Fruit fly (Drosophila melanogaster) whole organism, embryonic: ENCODE results near the gene DnaJ-1.
A peak's percentile ranks its signal among the peaks of the same experiment; 100 is the strongest.

Experiments used
- Adf1 ChIP-seq: fragments of 200-800 bp; sonication (Bioruptor generic); IDR thresholded peaks from 2 replicates; pipeline ENCODE4 v1.3.6; 2022; ENCODE audit warnings: missing biosample characterization, missing genetic modification characterization
- Bdp1 ChIP-seq: fragments of 200-800 bp; sonication (Bioruptor generic); optimal IDR thresholded peaks from 3 replicates; lab custom pipeline; 2016; ENCODE audit warnings: missing biosample characterization, missing genetic modification characterization
- CG10147 ChIP-seq: fragments of 200-800 bp; sonication (Bioruptor generic); optimal IDR thresholded peaks from 2 replicates; lab custom pipeline; 2019; ENCODE audit warnings: missing biosample characterization, mild to moderate bottlenecking, missing genetic modification characterization, moderate library complexity
- CG10267 ChIP-seq: fragments of 200-800 bp; sonication (Bioruptor generic); optimal IDR thresholded peaks from 2 replicates; lab custom pipeline; 2018; ENCODE audit warnings: missing biosample characterization, mild to moderate bottlenecking, missing genetic modification characterization, moderate library complexity
- CG12071 ChIP-seq: fragments of 200-800 bp; sonication (Bioruptor generic); optimal IDR thresholded peaks from 3 replicates; lab custom pipeline; 2018; ENCODE audit warnings: missing biosample characterization, mild to moderate bottlenecking, missing genetic modification characterization
- CG13624 ChIP-seq: fragments of 200-800 bp; sonication (Bioruptor generic); optimal IDR thresholded peaks from 2 replicates; lab custom pipeline; 2016; ENCODE audit warnings: missing biosample characterization, missing genetic modification characterization
- CG14710 ChIP-seq: fragments of 200-800 bp; sonication (Bioruptor generic); optimal IDR thresholded peaks from 3 replicates; lab custom pipeline; 2019; ENCODE audit warnings: missing biosample characterization, mild to moderate bottlenecking, missing genetic modification characterization, moderate library complexity
- CG14860 ChIP-seq: fragments of 200-800 bp; sonication (Bioruptor generic); IDR thresholded peaks from 3 replicates; pipeline ENCODE4 v1.3.6; 2022; ENCODE audit warnings: missing biosample characterization, missing genetic modification characterization; ENCODE audit not compliant: partially characterized antibody
- CG17186 ChIP-seq: fragments of 200-800 bp; sonication (Bioruptor generic); optimal IDR thresholded peaks from 3 replicates; lab custom pipeline; 2017; ENCODE audit warnings: missing biosample characterization, missing genetic modification reagents, missing genetic modification characterization
- CG18262 ChIP-seq: fragments of 200-800 bp; optimal IDR thresholded peaks from 3 replicates; lab custom pipeline; 2019; ENCODE audit warnings: missing biosample characterization, mild to moderate bottlenecking, missing genetic modification characterization, moderate library complexity
- CG2199 ChIP-seq: fragments of 200-800 bp; sonication (Bioruptor generic); IDR thresholded peaks from 3 replicates; pipeline ENCODE4 v1.3.6; 2022; ENCODE audit warnings: missing biosample characterization, missing genetic modification characterization
- CG3281 ChIP-seq: fragments of 200-800 bp; sonication (Bioruptor generic); optimal IDR thresholded peaks from 3 replicates; lab custom pipeline; 2017; ENCODE audit warnings: missing biosample characterization, mild to moderate bottlenecking, missing genetic modification characterization
- CG4282 ChIP-seq: fragments of 200-800 bp; sonication (Bioruptor generic); optimal IDR thresholded peaks from 2 replicates; lab custom pipeline; 2016; ENCODE audit warnings: missing biosample characterization, missing genetic modification characterization
- CG43689 ChIP-seq: fragments of 200-800 bp; sonication (Bioruptor generic); IDR thresholded peaks from 2 replicates; pipeline ENCODE4 v1.3.6; 2022; ENCODE audit warnings: missing biosample characterization, missing genetic modification characterization
- CG5953 ChIP-seq: fragments of 200-800 bp; sonication (Bioruptor generic); IDR thresholded peaks from 2 replicates; pipeline ENCODE4 v1.3.6; 2022; ENCODE audit warnings: missing biosample characterization, missing genetic modification characterization
- CG6272 ChIP-seq: fragments of 200-800 bp; sonication (Bioruptor generic); IDR thresholded peaks from 2 replicates; pipeline ENCODE4 v1.3.6; 2022; ENCODE audit warnings: missing biosample characterization, missing genetic modification characterization
- CG8924 ChIP-seq: fragments of 200-800 bp; optimal IDR thresholded peaks from 3 replicates; lab custom pipeline; 2019; ENCODE audit warnings: missing biosample characterization, mild to moderate bottlenecking, missing genetic modification characterization, moderate library complexity
- CG9932 ChIP-seq: fragments of 200-800 bp; sonication (Bioruptor generic); IDR thresholded peaks from 2 replicates; pipeline ENCODE4 v1.3.6; 2022; ENCODE audit warnings: missing biosample characterization, missing genetic modification characterization
- Deaf1 ChIP-seq: fragments of 200-800 bp; optimal IDR thresholded peaks from 3 replicates; lab custom pipeline; 2019; ENCODE audit warnings: missing biosample characterization, mild to moderate bottlenecking, missing genetic modification characterization, moderate library complexity
- Dref ChIP-seq: fragments of 200-800 bp; sonication (Bioruptor generic); IDR thresholded peaks from 2 replicates; pipeline ENCODE4 v1.3.6; 2022; ENCODE audit warnings: missing biosample characterization, missing genetic modification characterization
- Fer1 ChIP-seq: fragments of 200-800 bp; sonication (Bioruptor generic); optimal IDR thresholded peaks from 2 replicates; lab custom pipeline; 2017; ENCODE audit warnings: missing biosample characterization, mild to moderate bottlenecking, missing genetic modification characterization
- Gug ChIP-seq: fragments of 200-800 bp; sonication (Bioruptor generic); IDR thresholded peaks from 4 replicates; pipeline ENCODE4 v1.3.6; 2022; ENCODE audit warnings: missing biosample characterization, missing genetic modification characterization
- HLH4C ChIP-seq: fragments of 200-800 bp; sonication (Bioruptor generic); IDR thresholded peaks from 3 replicates; pipeline ENCODE4 v1.3.6; 2022; ENCODE audit warnings: missing biosample characterization, missing genetic modification characterization; ENCODE audit not compliant: partially characterized antibody
- Med ChIP-seq: fragments of 200-800 bp; sonication (Bioruptor generic); peaks from one replicate; lab custom pipeline; 2016; ENCODE audit warnings: missing biosample characterization, missing genetic modification characterization, mild to moderate bottlenecking, inconsistent platforms, moderate library complexity
- NK7.1 ChIP-seq: fragments of 200-800 bp; sonication (Bioruptor generic); optimal IDR thresholded peaks from 3 replicates; lab custom pipeline; 2016; ENCODE audit warnings: missing biosample characterization, missing genetic modification characterization
- Nf-YC ChIP-seq: fragments of 200-800 bp; optimal IDR thresholded peaks from 3 replicates; lab custom pipeline; 2019; ENCODE audit warnings: missing biosample characterization, mild to moderate bottlenecking, missing genetic modification characterization, moderate library complexity
- Taf1 ChIP-seq: fragments of 200-800 bp; sonication (Bioruptor generic); IDR thresholded peaks from 2 replicates; pipeline ENCODE4 v1.3.6; 2022; ENCODE audit warnings: missing biosample characterization, missing genetic modification characterization
- Trl ChIP-seq, 3 experiments: fragments of >200 bp in 2 of 3; fragments of 200-800 bp in 1 of 3; sonication (Bioruptor generic) in 1 of 3; optimal IDR thresholded peaks; 2 replicates in 1 of 3; 3 replicates in 2 of 3; lab custom pipeline; 2016 to 2017; ENCODE audit warnings: missing biosample characterization in 1 of 3, missing genetic modification characterization in 1 of 3
- YL-1 ChIP-seq: fragments of 200-800 bp; sonication (Bioruptor generic); optimal IDR thresholded peaks from 3 replicates; lab custom pipeline; 2017; ENCODE audit warnings: missing biosample characterization, mild to moderate bottlenecking, missing genetic modification characterization
- al ChIP-seq: fragments of 200-800 bp; sonication (Bioruptor generic); IDR thresholded peaks from 2 replicates; pipeline ENCODE4 v1.3.6; 2022; ENCODE audit warnings: missing biosample characterization, missing genetic modification characterization
- chinmo ChIP-seq: fragments of 200-800 bp; sonication (Bioruptor generic); IDR thresholded peaks from 4 replicates; pipeline ENCODE4 v1.3.6; 2022; ENCODE audit warnings: missing biosample characterization, missing genetic modification characterization; ENCODE audit not compliant: partially characterized antibody
- dm ChIP-seq: fragments of 200-800 bp; sonication (Bioruptor generic); optimal IDR thresholded peaks from 3 replicates; lab custom pipeline; 2016; ENCODE audit warnings: missing biosample characterization, missing genetic modification characterization
- dmrt11E ChIP-seq: fragments of 200-800 bp; sonication (Bioruptor generic); optimal IDR thresholded peaks from 3 replicates; lab custom pipeline; 2018; ENCODE audit warnings: missing biosample characterization, mild to moderate bottlenecking, missing genetic modification characterization, moderate library complexity
- emc ChIP-seq: fragments of 200-800 bp; sonication (Bioruptor generic); optimal IDR thresholded peaks from 2 replicates; lab custom pipeline; 2016; ENCODE audit warnings: missing biosample characterization, missing genetic modification characterization
- gfzf ChIP-seq: fragments of 200-800 bp; sonication (Bioruptor generic); optimal IDR thresholded peaks from 2 replicates; lab custom pipeline; 2016; ENCODE audit warnings: missing biosample characterization, mild to moderate bottlenecking, missing genetic modification characterization, moderate library complexity
- hbn ChIP-seq: fragments of 200-800 bp; sonication (Bioruptor generic); IDR thresholded peaks from 2 replicates; pipeline ENCODE4 v1.3.6; 2022; ENCODE audit warnings: missing biosample characterization, missing genetic modification characterization; ENCODE audit not compliant: partially characterized antibody
- jumu ChIP-seq: fragments of 200-800 bp; sonication (Bioruptor generic); optimal IDR thresholded peaks from 3 replicates; lab custom pipeline; 2016; ENCODE audit warnings: missing biosample characterization, missing genetic modification characterization
- kay ChIP-seq: fragments of 200-800 bp; sonication (Bioruptor generic); optimal IDR thresholded peaks from 2 replicates; lab custom pipeline; 2016; ENCODE audit warnings: missing biosample characterization, missing genetic modification characterization
- lola ChIP-seq, 3 experiments: fragments of >200 bp in 2 of 3; fragments of 200-800 bp in 1 of 3; sonication (Bioruptor generic) in 1 of 3; optimal IDR thresholded peaks; 2 replicates each; lab custom pipeline; 2017 to 2019; ENCODE audit warnings: missing biosample characterization in 3 of 3, missing genetic modification characterization in 3 of 3, mild to moderate bottlenecking in 1 of 3, moderate library complexity in 1 of 3
- mam ChIP-seq: fragments of 200-800 bp; sonication (Bioruptor generic); optimal IDR thresholded peaks from 3 replicates; lab custom pipeline; 2016; ENCODE audit warnings: missing biosample characterization, missing genetic modification characterization
- nom ChIP-seq: fragments of 200-800 bp; sonication (Bioruptor generic); optimal IDR thresholded peaks from 2 replicates; lab custom pipeline; 2017; ENCODE audit warnings: missing biosample characterization, missing genetic modification characterization, mild to moderate bottlenecking, moderate library complexity, missing genetic modification reagents
- so ChIP-seq: fragments of 200-800 bp; sonication (Bioruptor generic); IDR thresholded peaks from 3 replicates; pipeline ENCODE4 v1.3.6; 2022; ENCODE audit warnings: missing biosample characterization, missing genetic modification characterization
- tll ChIP-seq, 2 experiments: fragments of 200-800 bp in 1 of 2; fragments of >200 bp in 1 of 2; sonication (Bioruptor generic) in 1 of 2; optimal IDR thresholded peaks; 2 replicates each; lab custom pipeline; 2017 to 2019; ENCODE audit warnings: missing biosample characterization in 2 of 2, missing genetic modification characterization in 2 of 2, mild to moderate bottlenecking in 1 of 2, moderate library complexity in 1 of 2
- tna ChIP-seq: fragments of 200-800 bp; sonication (Bioruptor generic); IDR thresholded peaks from 2 replicates; pipeline ENCODE4 v1.3.6; 2022; ENCODE audit warnings: missing biosample characterization, missing genetic modification characterization; ENCODE audit not compliant: partially characterized antibody
- trem ChIP-seq: fragments of 200-800 bp; optimal IDR thresholded peaks from 3 replicates; lab custom pipeline; 2019; ENCODE audit warnings: missing biosample characterization, mild to moderate bottlenecking, missing genetic modification characterization, moderate library complexity
- vvl ChIP-seq: fragments of 200-800 bp; sonication (Bioruptor generic); IDR thresholded peaks from 2 replicates; pipeline ENCODE4 v1.3.6; 2022; ENCODE audit warnings: missing biosample characterization, missing genetic modification characterization

The DnaJ-1 gene

dm6 chr3L:5768532-5769497 lies 16.8 kb upstream of the DnaJ-1 start, which contains the start of the genes Ppat-Dpck and scny (continued):
- peak; percentile 82 for TF ChIP-seq CG14860 (GFP tag; lab: Robert Waterston, UW)
- TF ChIP-seq CG4282 (GFP tag; lab: Kevin White, UChicago) = peak; percentile 4
- TF ChIP-seq tll (GFP tag; optimal IDR thresholded peaks at IDR 0.05; lab: Kevin White, UChicago) = peak in 1 of 2 experiments; percentile 22
- peak; percentile 91 for TF ChIP-seq dm
- TF ChIP-seq CG13624 (GFP tag; lab: Kevin White, UChicago) = peak; percentile 18
- TF ChIP-seq gfzf (GFP tag; lab: Kevin White, UChicago) = peak; percentile 89
- TF ChIP-seq al (GFP tag; lab: Robert Waterston, UW) = no peak
- peak; percentile 62 for TF ChIP-seq Dref
- TF ChIP-seq YL-1 = peak; percentile 80
- TF ChIP-seq Gug (GFP tag; lab: Robert Waterston, UW) = no peak
- TF ChIP-seq CG10147 (GFP tag; lab: Kevin White, UChicago) = peak; percentile 62
- peak; percentile 8 for TF ChIP-seq dmrt11E (tag; lab: Kevin White, UChicago)
- TF ChIP-seq CG5953 (GFP tag; lab: Robert Waterston, UW) = no peak
- peak; percentile 4 for TF ChIP-seq CG8924 (tag; lab: Kevin White, UChicago)
- TF ChIP-seq vvl (GFP tag; lab: Robert Waterston, UW) = no peak
- peak; percentile 70 for TF ChIP-seq CG10267 (tag; lab: Kevin White, UChicago)
- 0 out of 2 replicates have a peak, but pooled peaks have one; percentile 13 for TF ChIP-seq Taf1 (GFP tag; lab: Robert Waterston, UW)
- peak; percentile 23 for TF ChIP-seq jumu
- TF ChIP-seq tna (GFP tag; lab: Robert Waterston, UW) = peak; percentile 60
- peak; percentile 33 for TF ChIP-seq Fer1 (GFP tag; lab: Kevin White, UChicago)
- TF ChIP-seq CG12071 (GFP tag; lab: Kevin White, UChicago) = no peak
- peak in 1 of 3 experiments; percentile 23 for TF ChIP-seq lola (GFP tag; optimal IDR thresholded peaks at IDR 0.05; lab: Kevin White, UChicago)
- peak; percentile 63 for TF ChIP-seq Adf1 (GFP tag; lab: Robert Waterston, UW)
- TF ChIP-seq CG2199 (GFP tag; lab: Robert Waterston, UW) = no peak
- TF ChIP-seq NK7.1 (GFP tag; lab: Kevin White, UChicago) = no peak
- peak; percentile 12 for TF ChIP-seq mam (GFP tag; lab: Kevin White, UChicago)
- TF ChIP-seq emc (GFP tag; lab: Kevin White, UChicago) = no peak
- peak; percentile 31 for TF ChIP-seq CG18262 (tag; lab: Kevin White, UChicago)
- TF ChIP-seq Nf-YC (tag; lab: Kevin White, UChicago) = peak; percentile 49
- peak; percentile 77; the same call in 2 of the 4 replicates for TF ChIP-seq chinmo (GFP tag; lab: Robert Waterston, UW)
- peak; percentile 9 for TF ChIP-seq nom (GFP tag; lab: Kevin White, UChicago)
- peak; percentile 88 for TF ChIP-seq HLH4C (GFP tag; lab: Robert Waterston, UW)
- 0 out of 2 replicates have a peak, but pooled peaks have one; percentile 4 for TF ChIP-seq CG6272 (GFP tag; lab: Robert Waterston, UW)
- TF ChIP-seq CG43689 (GFP tag; lab: Robert Waterston, UW) = no peak
- TF ChIP-seq CG17186 (GFP tag; lab: Kevin White, UChicago) = peak; percentile 61
- TF ChIP-seq Trl (optimal IDR thresholded peaks at IDR 0.05; lab: Kevin White, UChicago) = peak in 1 of 2 experiments; percentile 25
- TF ChIP-seq Trl (GFP tag; optimal IDR thresholded peaks at IDR 0.05; lab: Kevin White, UChicago) = no peak
- TF ChIP-seq hbn (GFP tag; lab: Robert Waterston, UW) = peak; percentile 90
- TF ChIP-seq Deaf1 (tag; lab: Kevin White, UChicago) = peak; percentile 86
- peak; percentile 38 for TF ChIP-seq kay (GFP tag; lab: Kevin White, UChicago)
- peak; percentile 33 for TF ChIP-seq CG3281
- TF ChIP-seq Bdp1 (GFP tag; lab: Kevin White, UChicago) = no peak
- peak; percentile 72 for TF ChIP-seq Med (GFP tag; lab: Kevin White, UChicago)
- TF ChIP-seq CG9932 (GFP tag; lab: Robert Waterston, UW) = peak; percentile 14; the same call in 1 of the 2 replicates
- TF ChIP-seq trem (tag; lab: Kevin White, UChicago) = peak; percentile 100
- TF ChIP-seq CG14710 (tag; lab: Kevin White, UChicago) = peak; percentile 82
- TF ChIP-seq so (GFP tag; lab: Robert Waterston, UW) = 0 out of 3 replicates have a peak, but pooled peaks have one; percentile 54
